Worm (Caenorhabditis elegans): Measurements from ENCODE around the gene C49F5.5.

The C49F5.5 gene

DNA sequence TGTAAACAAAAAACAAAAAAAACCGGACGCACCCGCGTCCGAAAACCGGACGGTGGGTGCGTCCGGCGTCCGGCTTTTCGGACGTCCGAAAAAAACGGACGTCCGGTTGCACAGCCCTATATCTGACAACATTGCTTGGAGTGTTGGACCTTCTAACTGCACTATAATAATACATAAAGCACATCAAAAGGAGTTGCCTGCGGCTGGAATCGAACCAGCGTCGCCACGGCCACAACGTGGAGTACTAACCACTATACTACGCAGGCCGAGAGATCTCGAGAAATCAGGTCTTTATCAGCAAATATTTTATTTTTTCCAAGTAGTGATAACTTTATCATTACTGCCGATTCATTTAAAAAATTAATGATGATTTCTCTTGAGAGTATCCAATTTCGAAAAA lies 7.3 kb downstream of the C49F5.5 start:
- TF ChIP-seq die-1 (tag; optimal IDR thresholded peaks at IDR 0.05) (peak; percentile 59), sptf-2 (GFP tag; optimal IDR thresholded peaks at IDR 0.05) (no peak), F10E7.11 (tag; optimal IDR thresholded peaks at IDR 0.05) (no peak), B0035.1 (tag; optimal IDR thresholded peaks at IDR 0.05) (no peak), cebp-1 (GFP tag; IDR thresholded peaks at IDR 0.05) (no peak), cebp-1 (tag; optimal IDR thresholded peaks at IDR 0.05) (no peak), rec-8 (tag; optimal IDR thresholded peaks at IDR 0.05) (peak in 1 of 2 experiments; percentile 33), tlf-1 (GFP tag; optimal IDR thresholded peaks at IDR 0.05) (no peak), ztf-18 (tag; optimal IDR thresholded peaks at IDR 0.05) (peak; percentile 56), D2030.7 (GFP tag; IDR thresholded peaks at IDR 0.05) (peak; percentile 76), lsl-1 (GFP tag; optimal IDR thresholded peaks at IDR 0.05) (no peak), let-607 (tag; optimal IDR thresholded peaks at IDR 0.05) (no peak), hrde-1 (tag; optimal IDR thresholded peaks at IDR 0.05; ENCODE audit: borderline replicate concordance) (no peak), lag-1 (GFP tag; IDR thresholded peaks at IDR 0.05) (no peak), ZK185.1 (tag; optimal IDR thresholded peaks at IDR 0.05; ENCODE audit: poor library complexity, severe bottlenecking) (peak; percentile 61), T07F8.4 (tag; optimal IDR thresholded peaks at IDR 0.05) (no peak), zim-3 (tag; optimal IDR thresholded peaks at IDR 0.05) (peak; percentile 63), ets-4 (GFP tag; optimal IDR thresholded peaks at IDR 0.05) (no peak), Y67H2A.10 (GFP tag; conservative IDR thresholded peaks at IDR 0.05) (no peak), ztf-3 (GFP tag; optimal IDR thresholded peaks at IDR 0.05) (no peak), sdz-38 (tag; optimal IDR thresholded peaks at IDR 0.05) (no peak), bed-1 (GFP tag; IDR thresholded peaks at IDR 0.05) (no peak), ztf-28 (GFP tag; IDR thresholded peaks at IDR 0.05) (no peak), hlh-12 (tag; optimal IDR thresholded peaks at IDR 0.05) (peak; percentile 35), ztf-22 (GFP tag; optimal IDR thresholded peaks at IDR 0.05) (no peak), gei-17 (GFP tag; optimal IDR thresholded peaks at IDR 0.05) (no peak), lir-1 (GFP tag; conservative IDR thresholded peaks at IDR 0.05) (no peak), C06A6.2 (GFP tag; conservative IDR thresholded peaks at IDR 0.05) (no peak), unc-130 (GFP tag; optimal IDR thresholded peaks at IDR 0.05) (no peak), F39B2.1 (GFP tag; IDR thresholded peaks at IDR 0.05) (no peak), hsf-1 (GFP tag; IDR thresholded peaks at IDR 0.05) (no peak), dpff-1 (tag; optimal IDR thresholded peaks at IDR 0.05) (no peak), atf-7 (tag; optimal IDR thresholded peaks at IDR 0.05) (no peak), Y79H2A.3 (GFP tag; conservative IDR thresholded peaks at IDR 0.05) (no peak), lin-35 (GFP tag; optimal IDR thresholded peaks at IDR 0.05) (peak in 1 of 3 experiments; percentile 24), tbp1 (GFP tag; optimal IDR thresholded peaks at IDR 0.05) (peak; percentile 87), egl-18 (GFP tag; IDR thresholded peaks at IDR 0.05) (no peak), lin-54 (GFP tag; optimal IDR thresholded peaks at IDR 0.05) (no peak), hmg-20 (GFP tag; IDR thresholded peaks at IDR 0.05) (no peak), rpc-1 (optimal IDR thresholded peaks at IDR 0.05) (peak; percentile 70), rpc-1 (tag; optimal IDR thresholded peaks at IDR 0.05) (peak; percentile 81), T26A5.8 (tag; optimal IDR thresholded peaks at IDR 0.05) (no peak), ceh-58 (GFP tag; IDR thresholded peaks at IDR 0.05) (no peak), ceh-100 (GFP tag; IDR thresholded peaks at IDR 0.05) (no peak), attf-5 (GFP tag; optimal IDR thresholded peaks at IDR 0.05) (no peak), Y95B8A.8 (GFP tag; IDR thresholded peaks at IDR 0.05) (no peak), nhr-80 (tag; optimal IDR thresholded peaks at IDR 0.05) (no peak), ztf-26 (tag; optimal IDR thresholded peaks at IDR 0.05) (no peak), snpc-1.1 (tag; optimal IDR thresholded peaks at IDR 0.05; ENCODE audit: insufficient read depth) (peak; percentile 16), mcd-1 (GFP tag; IDR thresholded peaks at IDR 0.05) (0 out of 2 replicates have a peak, but pooled peaks have one; percentile 20)
